Fruit fly (Drosophila melanogaster) whole organism, adult: Measurements from ENCODE around the gene Eogt.

ENCODE experiments used
- CG11617 ChIP-seq: fragments of 200-800 bp; sonication (Bioruptor generic); optimal IDR thresholded peaks from 2 replicates; lab custom pipeline; 2017; ENCODE audit warnings: mild to moderate bottlenecking, missing biosample characterization, missing genetic modification reagents, missing genetic modification characterization
- CG12768 ChIP-seq: fragments of 200-800 bp; sonication (Bioruptor generic); optimal IDR thresholded peaks from 2 replicates; lab custom pipeline; 2017; ENCODE audit warnings: missing biosample characterization, missing genetic modification characterization, mild to moderate bottlenecking, moderate library complexity, missing genetic modification reagents
- CG14711 ChIP-seq: fragments of 200-800 bp; sonication (Bioruptor generic); optimal IDR thresholded peaks from 2 replicates; lab custom pipeline; 2018; ENCODE audit warnings: missing biosample characterization, mild to moderate bottlenecking, missing genetic modification characterization, moderate library complexity
- CG1620 ChIP-seq: fragments of 200-800 bp; sonication (Bioruptor generic); optimal IDR thresholded peaks from 2 replicates; lab custom pipeline; 2016; ENCODE audit warnings: missing biosample characterization, missing genetic modification characterization
- CG33017 ChIP-seq: fragments of 200-800 bp; sonication (Bioruptor generic); optimal IDR thresholded peaks from 2 replicates; lab custom pipeline; 2018; ENCODE audit warnings: missing biosample characterization, mild to moderate bottlenecking, missing genetic modification characterization, moderate library complexity
- CG5204 ChIP-seq: fragments of 200-800 bp; sonication (Bioruptor generic); optimal IDR thresholded peaks from 2 replicates; lab custom pipeline; 2016; ENCODE audit warnings: missing biosample characterization, missing genetic modification characterization
- CG7045 ChIP-seq: fragments of 200-800 bp; sonication (Bioruptor generic); optimal IDR thresholded peaks from 2 replicates; lab custom pipeline; 2017; ENCODE audit warnings: missing biosample characterization, mild to moderate bottlenecking, missing genetic modification characterization
- CG7101 ChIP-seq: fragments of 200-800 bp; sonication (Bioruptor generic); optimal IDR thresholded peaks from 2 replicates; lab custom pipeline; 2018; ENCODE audit warnings: missing biosample characterization, mild to moderate bottlenecking, missing genetic modification characterization, moderate library complexity
- Clk ChIP-seq: fragments of 200-800 bp; sonication (Bioruptor generic); optimal IDR thresholded peaks from 2 replicates; lab custom pipeline; 2017; ENCODE audit warnings: missing biosample characterization, missing genetic modification characterization
- Crg-1 ChIP-seq: fragments of 200-800 bp; sonication (Bioruptor generic); optimal IDR thresholded peaks from 2 replicates; lab custom pipeline; 2016; ENCODE audit warnings: missing biosample characterization, missing genetic modification characterization
- Hr96 ChIP-seq: fragments of 200-800 bp; sonication (Bioruptor generic); optimal IDR thresholded peaks from 2 replicates; lab custom pipeline; 2016; ENCODE audit warnings: missing biosample characterization, missing genetic modification characterization
- bab1 ChIP-seq: fragments of 200-800 bp; sonication (Bioruptor generic); optimal IDR thresholded peaks from 3 replicates; lab custom pipeline; 2019; ENCODE audit warnings: missing biosample characterization, mild to moderate bottlenecking, missing genetic modification characterization, moderate library complexity
- cic ChIP-seq: fragments of 200-800 bp; sonication (Bioruptor generic); optimal IDR thresholded peaks from 2 replicates; lab custom pipeline; 2017; ENCODE audit warnings: missing biosample characterization, mild to moderate bottlenecking, missing genetic modification characterization, moderate library complexity
- kay ChIP-seq: fragments of 200-800 bp; sonication (Bioruptor generic); peaks from one replicate; lab custom pipeline; 2016; ENCODE audit warnings: missing biosample characterization, missing genetic modification characterization, borderline replicate concordance
- ovo ChIP-seq: fragments of 200-800 bp; sonication (Bioruptor generic); optimal IDR thresholded peaks from 2 replicates; lab custom pipeline; 2016; ENCODE audit warnings: missing biosample characterization, missing genetic modification characterization
- pad ChIP-seq: fragments of 200-800 bp; sonication (Bioruptor generic); optimal IDR thresholded peaks from 3 replicates; lab custom pipeline; 2017; ENCODE audit warnings: missing biosample characterization, missing genetic modification characterization, mild to moderate bottlenecking, moderate library complexity, missing genetic modification reagents
- tj ChIP-seq: fragments of 200-800 bp; sonication (Bioruptor generic); optimal IDR thresholded peaks from 3 replicates; lab custom pipeline; 2017; ENCODE audit warnings: missing biosample characterization, mild to moderate bottlenecking, missing genetic modification characterization, moderate library complexity
- toe ChIP-seq: fragments of 200-800 bp; sonication (Bioruptor generic); optimal IDR thresholded peaks from 2 replicates; lab custom pipeline; 2016; ENCODE audit warnings: missing biosample characterization, missing genetic modification characterization

Eogt gene

DNA sequence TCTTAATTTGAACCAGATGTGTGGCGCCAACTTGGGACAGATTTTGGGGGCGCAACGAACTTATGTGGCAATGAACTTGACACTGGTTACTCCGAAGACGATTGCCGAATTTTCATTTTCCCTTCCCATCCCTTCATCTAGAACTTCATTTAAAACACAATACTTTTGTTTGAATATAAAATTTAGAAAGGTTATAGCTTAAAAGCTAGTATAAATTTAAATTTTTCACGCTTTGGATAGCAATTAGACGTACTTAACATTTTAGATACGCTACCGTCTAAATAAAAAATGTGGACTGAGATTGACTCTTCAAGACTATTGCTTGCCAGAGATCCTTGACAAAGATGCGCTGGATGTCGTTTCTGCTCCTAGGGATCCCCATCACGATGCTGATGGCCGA is 43.6 kb downstream of the Eogt start, which contains the start of gene CG44139:
Gene CG44139, plus strand, starts transcription at position 301 of the 400 bp plus-strand sequence.
- TF ChIP-seq CG33017 (tag; lab: Kevin White, UChicago) (no peak), CG1620 (GFP tag; lab: Kevin White, UChicago) (no peak), toe (GFP tag; lab: Kevin White, UChicago) (no peak), tj (no peak), cic (no peak), CG7101 (tag; lab: Kevin White, UChicago) (no peak), pad (GFP tag; lab: Kevin White, UChicago) (no peak), CG7045 (GFP tag; lab: Kevin White, UChicago) (no peak), bab1 (GFP tag; lab: Kevin White, UChicago) (no peak), CG14711 (tag; lab: Kevin White, UChicago) (no peak), CG5204 (GFP tag; lab: Kevin White, UChicago) (no peak)

DNA sequence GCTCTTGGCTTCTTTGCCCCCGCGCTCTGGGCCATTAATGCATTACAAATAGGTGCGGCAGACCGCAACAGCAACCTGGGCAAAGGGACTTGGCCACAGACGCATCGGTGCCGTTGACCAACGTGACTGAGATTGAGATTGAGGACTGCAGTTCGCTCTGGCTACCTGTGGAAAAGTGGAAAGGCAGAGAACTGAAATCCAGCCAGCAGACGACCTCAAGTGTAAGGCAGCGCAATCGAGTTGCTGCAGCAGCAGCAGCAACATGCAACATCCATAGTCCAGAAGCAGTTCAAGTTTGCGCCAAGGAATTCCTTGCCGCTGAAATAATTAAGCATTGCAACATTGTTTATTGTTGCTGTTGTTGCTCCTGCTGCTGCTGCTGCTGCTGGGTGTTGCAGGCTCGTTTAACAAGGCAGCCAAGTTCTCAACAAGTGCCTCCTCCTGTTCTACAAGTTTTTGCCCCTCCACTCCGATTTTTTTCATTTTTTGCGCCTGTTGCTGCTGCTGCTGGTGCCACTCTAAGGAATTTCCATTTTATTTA is 44.8 kb downstream of the Eogt start:
- no peak for TF ChIP-seq bab1 (GFP tag; lab: Kevin White, UChicago)
- TF ChIP-seq CG7101 (tag; lab: Kevin White, UChicago), result no peak
- no peak for TF ChIP-seq Hr96 (GFP tag; lab: Kevin White, UChicago)
- TF ChIP-seq toe (GFP tag; lab: Kevin White, UChicago), result no peak
- TF ChIP-seq CG14711 (tag; lab: Kevin White, UChicago), result no peak
- no peak for TF ChIP-seq cic
- TF ChIP-seq CG1620 (GFP tag; lab: Kevin White, UChicago), result no peak
- TF ChIP-seq CG11617 (GFP tag; lab: Kevin White, UChicago), result no peak
- no peak for TF ChIP-seq Crg-1 (GFP tag; lab: Kevin White, UChicago)
- no peak for TF ChIP-seq ovo

dm6 chr2L:2426444-2427188 is 45.7 kb downstream of the Eogt start:
- TF ChIP-seq Hr96 (GFP tag; lab: Kevin White, UChicago) (peak; percentile 8), Clk (GFP tag; lab: Kevin White, UChicago) (no peak), CG33017 (tag; lab: Kevin White, UChicago) (peak; percentile 41), CG7101 (tag; lab: Kevin White, UChicago) (no peak), CG7045 (GFP tag; lab: Kevin White, UChicago) (peak; percentile 72), CG5204 (GFP tag; lab: Kevin White, UChicago) (peak; percentile 62)

dm6 chr2L:2427384-2428208 is 46.7 kb downstream of the Eogt start:
- no peak for TF ChIP-seq CG14711 (tag; lab: Kevin White, UChicago)
- peak; percentile 43 for TF ChIP-seq CG12768 (GFP tag; lab: Kevin White, UChicago)
- TF ChIP-seq toe (GFP tag; lab: Kevin White, UChicago), result no peak
- no peak for TF ChIP-seq Hr96 (GFP tag; lab: Kevin White, UChicago)
- no peak for TF ChIP-seq kay (GFP tag; lab: Kevin White, UChicago)
- peak; percentile 7 for TF ChIP-seq cic

DNA sequence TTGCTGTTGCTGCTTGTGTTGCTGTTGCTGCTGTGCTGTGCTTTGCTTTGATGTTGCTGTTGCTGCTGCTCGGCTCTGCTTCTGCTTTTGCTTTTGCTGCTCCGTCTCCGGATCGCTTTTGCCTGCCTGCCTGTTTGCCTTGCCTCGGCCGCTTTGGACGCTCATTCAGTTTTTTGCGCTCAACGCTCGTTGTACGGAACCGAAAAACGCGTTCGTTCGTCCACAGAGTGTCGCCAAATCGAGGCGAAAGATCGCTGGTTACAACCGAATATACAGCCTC is 47.3 kb downstream of the Eogt start, which contains the start of gene dpp:
Gene dpp, plus strand, starts transcription at position 164 of the 280 bp plus-strand sequence.
- TF ChIP-seq bab1 (GFP tag; lab: Kevin White, UChicago) (no peak), cic (no peak), CG1620 (GFP tag; lab: Kevin White, UChicago) (no peak), tj (no peak), CG12768 (GFP tag; lab: Kevin White, UChicago) (no peak), CG11617 (GFP tag; lab: Kevin White, UChicago) (no peak), Clk (GFP tag; lab: Kevin White, UChicago) (no peak)

- TF ChIP-seq kay (GFP tag; lab: Kevin White, UChicago) (peak; percentile 52), CG11617 (GFP tag; lab: Kevin White, UChicago) (no peak)
Observed at dm6 chr2L:2429588-2429987, 48.7 kb downstream of the Eogt start.

DNA sequence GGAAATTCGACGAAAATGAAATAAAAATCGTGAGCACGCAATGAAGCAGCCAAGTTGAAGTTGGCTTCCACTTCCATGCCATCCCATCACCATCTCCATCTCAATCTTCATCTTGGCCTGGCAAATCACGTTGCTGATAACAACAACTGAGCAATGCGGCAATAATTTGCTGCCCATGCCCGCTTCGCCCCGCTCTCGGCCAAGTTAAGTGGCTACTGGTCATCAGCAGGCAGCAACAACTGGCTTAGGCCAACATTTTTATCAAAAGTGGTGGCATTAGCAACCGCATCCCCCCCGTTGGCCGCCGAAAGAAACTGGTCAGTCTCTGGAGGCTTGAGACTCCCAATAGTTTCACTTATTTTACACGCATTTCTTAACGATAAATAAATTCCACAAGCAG is 49.4 kb downstream of the Eogt start:
- TF ChIP-seq CG7045 (GFP tag; lab: Kevin White, UChicago) (no peak), CG14711 (tag; lab: Kevin White, UChicago) (no peak), Clk (GFP tag; lab: Kevin White, UChicago) (no peak), cic (no peak), Crg-1 (GFP tag; lab: Kevin White, UChicago) (no peak), CG12768 (GFP tag; lab: Kevin White, UChicago) (no peak), Hr96 (GFP tag; lab: Kevin White, UChicago) (no peak)
